Fruit fly (Drosophila melanogaster) whole organism, embryonic: ENCODE measurements around the gene CG11892.

Experiments used
- Antp ChIP-seq: fragments of 200-800 bp; sonication (Bioruptor generic); optimal IDR thresholded peaks from 3 replicates; lab custom pipeline; 2016; ENCODE audit warnings: missing biosample characterization, missing genetic modification characterization
- BEAF-32 ChIP-seq: fragments of 200-800 bp; sonication (Bioruptor generic); optimal IDR thresholded peaks from 3 replicates; lab custom pipeline; 2017; ENCODE audit warnings: missing biosample characterization, missing genetic modification characterization, mild to moderate bottlenecking, moderate library complexity, missing genetic modification reagents
- Bdp1 ChIP-seq: fragments of 200-800 bp; sonication (Bioruptor generic); optimal IDR thresholded peaks from 3 replicates; lab custom pipeline; 2016; ENCODE audit warnings: missing biosample characterization, missing genetic modification characterization
- Blimp-1 ChIP-seq: fragments of 200-800 bp; sonication (Bioruptor generic); optimal IDR thresholded peaks from 3 replicates; lab custom pipeline; 2018; ENCODE audit warnings: missing biosample characterization, missing genetic modification characterization, mild to moderate bottlenecking, moderate library complexity, missing genetic modification reagents
- CG11723 ChIP-seq: fragments of 200-800 bp; sonication (Bioruptor generic); optimal IDR thresholded peaks from 2 replicates; lab custom pipeline; 2017; ENCODE audit warnings: missing biosample characterization, mild to moderate bottlenecking, missing genetic modification characterization
- CG12155 ChIP-seq: fragments of 200-800 bp; sonication (Bioruptor generic); optimal IDR thresholded peaks from 3 replicates; lab custom pipeline; 2016; ENCODE audit warnings: missing biosample characterization, missing genetic modification characterization
- CG14860 ChIP-seq: fragments of 200-800 bp; sonication (Bioruptor generic); IDR thresholded peaks from 3 replicates; pipeline ENCODE4 v1.3.6; 2022; ENCODE audit warnings: missing biosample characterization, missing genetic modification characterization; ENCODE audit not compliant: partially characterized antibody
- CG15011 ChIP-seq: fragments of 200-800 bp; sonication (Bioruptor generic); optimal IDR thresholded peaks from 3 replicates; lab custom pipeline; 2018; ENCODE audit warnings: missing biosample characterization, mild to moderate bottlenecking, missing genetic modification characterization
- CG17186 ChIP-seq: fragments of 200-800 bp; sonication (Bioruptor generic); optimal IDR thresholded peaks from 3 replicates; lab custom pipeline; 2017; ENCODE audit warnings: missing biosample characterization, missing genetic modification reagents, missing genetic modification characterization
- CG17612 ChIP-seq: fragments of 200-800 bp; sonication (Bioruptor generic); IDR thresholded peaks from 2 replicates; pipeline ENCODE4 v1.3.6; 2022; ENCODE audit warnings: missing biosample characterization, missing genetic modification characterization
- CG17912 ChIP-seq: fragments of 200-800 bp; sonication (Bioruptor generic); optimal IDR thresholded peaks from 2 replicates; lab custom pipeline; 2018; ENCODE audit warnings: missing biosample characterization, mild to moderate bottlenecking, missing genetic modification characterization
- CG18619 ChIP-seq: fragments of 200-800 bp; sonication (Bioruptor generic); optimal IDR thresholded peaks from 3 replicates; lab custom pipeline; 2017; ENCODE audit warnings: missing biosample characterization, mild to moderate bottlenecking, missing genetic modification characterization
- CG30403 ChIP-seq: fragments of 200-800 bp; sonication (Bioruptor generic); optimal IDR thresholded peaks from 3 replicates; lab custom pipeline; 2016; ENCODE audit warnings: missing biosample characterization, missing genetic modification characterization
- CG32772 ChIP-seq: fragments of 200-800 bp; sonication (Bioruptor generic); IDR thresholded peaks from 2 replicates; pipeline ENCODE4 v1.3.6; 2022; ENCODE audit warnings: missing biosample characterization, missing genetic modification characterization
- CG34376 ChIP-seq: fragments of 200-800 bp; sonication (Bioruptor generic); optimal IDR thresholded peaks from 2 replicates; lab custom pipeline; 2018; ENCODE audit warnings: missing biosample characterization, mild to moderate bottlenecking, missing genetic modification characterization
- CG3995 ChIP-seq: fragments of 200-800 bp; sonication (Bioruptor generic); optimal IDR thresholded peaks from 3 replicates; lab custom pipeline; 2016; ENCODE audit warnings: missing biosample characterization, missing genetic modification characterization
- CG4730 ChIP-seq: fragments of 200-800 bp; sonication (Bioruptor generic); IDR thresholded peaks from 2 replicates; pipeline ENCODE4 v1.3.6; 2022; ENCODE audit warnings: missing biosample characterization, missing genetic modification characterization
- D19A ChIP-seq: fragments of 200-800 bp; optimal IDR thresholded peaks from 3 replicates; lab custom pipeline; 2019; ENCODE audit warnings: missing biosample characterization, mild to moderate bottlenecking, missing genetic modification characterization, moderate library complexity
- Dad ChIP-seq: fragments of 200-800 bp; sonication (Bioruptor generic); optimal IDR thresholded peaks from 3 replicates; lab custom pipeline; 2016; ENCODE audit warnings: missing biosample characterization, missing genetic modification characterization
- Dek ChIP-seq: fragments of 200-800 bp; sonication (Bioruptor generic); optimal IDR thresholded peaks from 3 replicates; lab custom pipeline; 2019; ENCODE audit warnings: missing biosample characterization, mild to moderate bottlenecking, missing genetic modification characterization, moderate library complexity
- E2f1 ChIP-seq: fragments of 200-800 bp; sonication (Bioruptor generic); IDR thresholded peaks from 2 replicates; pipeline ENCODE4 v1.3.6; 2022; ENCODE audit warnings: missing biosample characterization, missing genetic modification characterization
- Fer2 ChIP-seq: fragments of 200-800 bp; sonication (Bioruptor generic); optimal IDR thresholded peaks from 2 replicates; lab custom pipeline; 2018; ENCODE audit warnings: missing biosample characterization, mild to moderate bottlenecking, missing genetic modification characterization, moderate library complexity
- GATAe ChIP-seq: fragments of 200-800 bp; sonication (Bioruptor generic); conservative IDR thresholded peaks from 2 replicates; pipeline ENCODE4 v1.3.6; 2022; ENCODE audit warnings: missing biosample characterization, missing genetic modification characterization
- HHEX ChIP-seq: fragments of 200-800 bp; sonication (Bioruptor generic); optimal IDR thresholded peaks from 3 replicates; lab custom pipeline; 2017; ENCODE audit warnings: missing biosample characterization, mild to moderate bottlenecking, missing genetic modification characterization, missing genetic modification reagents
- Lim3 ChIP-seq: fragments of 200-800 bp; sonication (Bioruptor generic); IDR thresholded peaks from 2 replicates; pipeline ENCODE4 v1.3.6; 2022; ENCODE audit warnings: missing biosample characterization, missing genetic modification characterization
- MESR4 ChIP-seq: fragments of 200-800 bp; sonication (Bioruptor generic); optimal IDR thresholded peaks from 2 replicates; lab custom pipeline; 2018; ENCODE audit warnings: missing biosample characterization, mild to moderate bottlenecking, missing genetic modification characterization, moderate library complexity
- Myb ChIP-seq: fragments of 200-800 bp; sonication (Bioruptor generic); optimal IDR thresholded peaks from 2 replicates; lab custom pipeline; 2016; ENCODE audit warnings: missing biosample characterization, missing genetic modification characterization
- Six4 ChIP-seq: fragments of 200-800 bp; sonication (Bioruptor generic); optimal IDR thresholded peaks from 2 replicates; lab custom pipeline; 2016; ENCODE audit warnings: missing biosample characterization, missing genetic modification characterization
- ap ChIP-seq: fragments of 200-800 bp; sonication (Bioruptor generic); IDR thresholded peaks from 2 replicates; pipeline ENCODE4 v1.3.6; 2022; ENCODE audit warnings: missing biosample characterization, missing genetic modification characterization
- bcd ChIP-seq: fragments of 200-800 bp; sonication (Bioruptor generic); optimal IDR thresholded peaks from 2 replicates; lab custom pipeline; 2017; ENCODE audit warnings: missing biosample characterization, mild to moderate bottlenecking, missing genetic modification characterization
- chif ChIP-seq, 2 experiments: fragments of 200-800 bp; sonication (Bioruptor generic); optimal IDR thresholded peaks; 3 replicates each; lab custom pipeline; 2016; ENCODE audit warnings: missing biosample characterization in 2 of 2, missing genetic modification characterization in 2 of 2
- corto ChIP-seq: fragments of 200-800 bp; sonication (Bioruptor generic); optimal IDR thresholded peaks from 2 replicates; lab custom pipeline; 2016; ENCODE audit warnings: missing biosample characterization, mild to moderate bottlenecking, missing genetic modification characterization, moderate library complexity
- crc ChIP-seq: fragments of 200-800 bp; sonication (Bioruptor generic); optimal IDR thresholded peaks from 2 replicates; lab custom pipeline; 2016; ENCODE audit warnings: missing biosample characterization, missing genetic modification characterization
- dysf ChIP-seq: fragments of 200-800 bp; sonication (Bioruptor generic); IDR thresholded peaks from 3 replicates; pipeline ENCODE4 v1.3.6; 2022; ENCODE audit warnings: missing biosample characterization, missing genetic modification characterization
- exex ChIP-seq: fragments of 200-800 bp; sonication (Bioruptor generic); optimal IDR thresholded peaks from 4 replicates; lab custom pipeline; 2018; ENCODE audit warnings: missing biosample characterization, mild to moderate bottlenecking, missing genetic modification characterization, moderate library complexity
- grn ChIP-seq: fragments of 200-800 bp; sonication (Bioruptor generic); optimal IDR thresholded peaks from 3 replicates; lab custom pipeline; 2017; ENCODE audit warnings: missing biosample characterization, missing genetic modification characterization
- gt ChIP-seq: fragments of 200-800 bp; sonication (Bioruptor generic); IDR thresholded peaks from 2 replicates; pipeline ENCODE4 v1.3.6; 2022; ENCODE audit warnings: missing biosample characterization, missing genetic modification characterization
- jing ChIP-seq: fragments of 200-800 bp; sonication (Bioruptor generic); optimal IDR thresholded peaks from 2 replicates; lab custom pipeline; 2018; ENCODE audit warnings: missing biosample characterization, mild to moderate bottlenecking, missing genetic modification characterization
- jumu ChIP-seq: fragments of 200-800 bp; sonication (Bioruptor generic); optimal IDR thresholded peaks from 3 replicates; lab custom pipeline; 2016; ENCODE audit warnings: missing biosample characterization, missing genetic modification characterization
- lbe ChIP-seq: fragments of 200-800 bp; sonication (Bioruptor generic); optimal IDR thresholded peaks from 2 replicates; lab custom pipeline; 2016; ENCODE audit warnings: missing biosample characterization, mild to moderate bottlenecking, missing genetic modification characterization
- mirr ChIP-seq: fragments of 200-800 bp; sonication (Bioruptor generic); optimal IDR thresholded peaks from 3 replicates; lab custom pipeline; 2018; ENCODE audit warnings: missing biosample characterization, mild to moderate bottlenecking, missing genetic modification characterization
- pan ChIP-seq, 4 experiments: fragments of >200 bp in 3 of 4; fragments of 200-800 bp in 1 of 4; sonication (Bioruptor generic) in 1 of 4; optimal IDR thresholded peaks in 3 of 4; IDR thresholded peaks in 1 of 4; 2 replicates each; pipeline versions ENCODE4 v1.3.6 to Lab custom; 2017 to 2022; ENCODE audit warnings: missing biosample characterization in 2 of 4, missing genetic modification characterization in 2 of 4, mixed read lengths in 1 of 4
- phol ChIP-seq: fragments of 200-800 bp; sonication (Bioruptor generic); optimal IDR thresholded peaks from 3 replicates; lab custom pipeline; 2018; ENCODE audit warnings: missing biosample characterization, mild to moderate bottlenecking, missing genetic modification characterization, moderate library complexity
- psq ChIP-seq: fragments of 200-800 bp; sonication (Bioruptor generic); optimal IDR thresholded peaks from 2 replicates; lab custom pipeline; 2017; ENCODE audit warnings: missing biosample characterization, missing genetic modification characterization
- pzg ChIP-seq: fragments of 200-800 bp; sonication (Bioruptor generic); optimal IDR thresholded peaks from 3 replicates; lab custom pipeline; 2018; ENCODE audit warnings: missing biosample characterization, mild to moderate bottlenecking, missing genetic modification characterization, moderate library complexity
- sens ChIP-seq: fragments of 200-800 bp; sonication (Bioruptor generic); peaks from one replicate; lab custom pipeline; 2016; ENCODE audit warnings: missing biosample characterization, missing genetic modification characterization
- tll ChIP-seq, 2 experiments: fragments of 200-800 bp in 1 of 2; fragments of >200 bp in 1 of 2; sonication (Bioruptor generic) in 1 of 2; optimal IDR thresholded peaks; 2 replicates each; lab custom pipeline; 2017 to 2019; ENCODE audit warnings: missing biosample characterization in 2 of 2, missing genetic modification characterization in 2 of 2, mild to moderate bottlenecking in 1 of 2, moderate library complexity in 1 of 2

Gene CG11892

dm6 chr3R:25258628-25259240 is 22.6 kb upstream of the CG11892 start, which contains the start of gene CG11857 (continued):
- peak; percentile 99 for TF ChIP-seq E2f1 (GFP tag; lab: Robert Waterston, UW)
- peak; percentile 91 for TF ChIP-seq MESR4 (GFP tag; lab: Kevin White, UChicago)
- peak; percentile 97 for TF ChIP-seq Six4 (GFP tag; lab: Kevin White, UChicago)
- TF ChIP-seq CG17186 (GFP tag; lab: Kevin White, UChicago), result peak; percentile 94
- TF ChIP-seq pzg, result peak; percentile 89
- peak; percentile 99 for TF ChIP-seq CG30403 (GFP tag; lab: Kevin White, UChicago)
- peak; percentile 100 for TF ChIP-seq BEAF-32 (GFP tag; lab: Kevin White, UChicago)
- peak; percentile 97 for TF ChIP-seq Antp (GFP tag; lab: Kevin White, UChicago)
- TF ChIP-seq CG3995, result peak; percentile 82
- peak; percentile 99 for TF ChIP-seq CG32772 (GFP tag; lab: Robert Waterston, UW)
- peak; percentile 97 for TF ChIP-seq bcd
- TF ChIP-seq CG11723 (GFP tag; lab: Kevin White, UChicago), result peak; percentile 94
- peak; percentile 96 for TF ChIP-seq HHEX (GFP tag; lab: Kevin White, UChicago)

- TF ChIP-seq mirr (GFP tag; lab: Kevin White, UChicago), result peak; percentile 93
- TF ChIP-seq psq (GFP tag; lab: Kevin White, UChicago), result no peak
- TF ChIP-seq crc (GFP tag; lab: Kevin White, UChicago), result no peak
- TF ChIP-seq GATAe (GFP tag; lab: Robert Waterston, UW), result peak; percentile 53; the same call in 1 of the 2 replicates
- TF ChIP-seq exex (tag; lab: Kevin White, UChicago), result peak; percentile 97
- no peak for TF ChIP-seq tll (GFP tag; optimal IDR thresholded peaks at IDR 0.05; lab: Kevin White, UChicago)
- TF ChIP-seq Dad, result no peak
- no peak for TF ChIP-seq dysf (GFP tag; lab: Robert Waterston, UW)
- peak; percentile 48 for TF ChIP-seq sens (GFP tag; lab: Kevin White, UChicago)
- TF ChIP-seq lbe (GFP tag; lab: Kevin White, UChicago), result peak; percentile 21
- peak; percentile 47 for TF ChIP-seq CG34376 (GFP tag; lab: Kevin White, UChicago)
- TF ChIP-seq grn (GFP tag; lab: Kevin White, UChicago), result peak; percentile 53
- TF ChIP-seq D19A (tag; lab: Kevin White, UChicago), result peak; percentile 52
- no peak for TF ChIP-seq corto
- TF ChIP-seq CG4730 (GFP tag; lab: Robert Waterston, UW), result no peak
- no peak for TF ChIP-seq jumu
Observed at dm6 chr3R:25260670-25261069, 20.7 kb upstream of the CG11892 start.

DNA sequence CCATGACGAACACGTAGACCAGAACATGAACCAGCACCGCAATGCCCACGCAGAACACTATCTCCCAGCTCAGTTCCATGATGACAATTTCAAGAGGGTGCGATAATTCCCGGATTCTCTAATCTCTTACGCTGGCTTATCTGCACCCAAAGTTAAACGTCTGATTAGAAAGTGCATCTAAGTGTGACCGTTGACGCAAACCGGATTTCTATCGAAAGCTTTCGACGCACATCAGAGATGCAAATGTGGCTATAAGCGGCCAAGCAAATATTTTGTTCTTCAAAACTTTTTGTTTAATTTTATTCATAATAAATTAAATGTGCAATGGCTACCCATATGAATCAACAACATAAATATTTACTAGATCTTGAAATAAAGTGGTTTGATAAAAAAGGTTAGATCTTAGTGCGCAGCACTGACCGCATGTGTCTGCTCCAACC is 19.0 kb upstream of the CG11892 start, which contains the start of the genes Kdsr and CG11858:
Gene Kdsr, minus strand, starts transcription at position 177 of the 440 bp plus-strand sequence.
Gene CG11858, plus strand, starts transcription at position 420 of the 440 bp plus-strand sequence.
- TF ChIP-seq chif (GFP tag; optimal IDR thresholded peaks at IDR 0.05; lab: Kevin White, UChicago), result peak; percentile 49 to 56
- no peak for TF ChIP-seq CG17912 (GFP tag; lab: Kevin White, UChicago)
- no peak for TF ChIP-seq jing (GFP tag; lab: Kevin White, UChicago)
- no peak for TF ChIP-seq corto
- no peak for TF ChIP-seq Lim3 (GFP tag; lab: Robert Waterston, UW)
- no peak for TF ChIP-seq pan (optimal IDR thresholded peaks at IDR 0.05; lab: Kevin White, UChicago)
- TF ChIP-seq pan (GFP tag; optimal IDR thresholded peaks at IDR 0.05 in 1 of 2, IDR thresholded peaks at IDR 0.05 in 1 of 2), result peak in 1 of 2 experiments; percentile 64
- TF ChIP-seq CG14860 (GFP tag; lab: Robert Waterston, UW), result no peak
- no peak for TF ChIP-seq Blimp-1 (GFP tag; lab: Kevin White, UChicago)
- no peak for TF ChIP-seq ap (GFP tag; lab: Robert Waterston, UW)
- peak; percentile 54 for TF ChIP-seq CG12155 (GFP tag; lab: Kevin White, UChicago)
- TF ChIP-seq gt (GFP tag; lab: Robert Waterston, UW), result no peak
- TF ChIP-seq CG15011 (GFP tag; lab: Kevin White, UChicago), result no peak
- peak; percentile 52 for TF ChIP-seq Dek (tag; lab: Kevin White, UChicago)
- peak; percentile 28 for TF ChIP-seq Antp (GFP tag; lab: Kevin White, UChicago)
- peak; percentile 51 for TF ChIP-seq Myb (GFP tag; lab: Kevin White, UChicago)
- peak; percentile 75 for TF ChIP-seq phol (tag; lab: Kevin White, UChicago)
- peak; percentile 27 for TF ChIP-seq Bdp1 (GFP tag; lab: Kevin White, UChicago)
- TF ChIP-seq CG17612 (GFP tag; lab: Robert Waterston, UW), result no peak
- peak; percentile 21 for TF ChIP-seq Fer2 (tag; lab: Kevin White, UChicago)
- TF ChIP-seq CG18619 (GFP tag; lab: Kevin White, UChicago), result peak; percentile 25
